Worm (Caenorhabditis elegans) whole organism, L4/young adult: Measurements from ENCODE around the gene ZC374.2.

Experiments
- W03F9.2 ChIP-seq: fragments of 150-350 bp; optimal IDR thresholded peaks from 2 replicates; lab custom pipeline; 2014; ENCODE audit warnings: missing biosample characterization, missing genetic modification characterization
- dao-5 ChIP-seq: sonication (generic microtip); optimal IDR thresholded peaks from 2 replicates; lab custom pipeline; 2016; ENCODE audit warnings: missing genotype, missing genetic modification characterization, moderate library complexity, missing compliant biosample characterization
- him-1 ChIP-seq: sonication (generic microtip); optimal IDR thresholded peaks from 2 replicates; lab custom pipeline; 2016; ENCODE audit warnings: missing genotype, missing genetic modification reagents, missing genetic modification characterization, missing compliant biosample characterization

ce11 chrX:9993100-9993499 is 54.1 kb downstream of the ZC374.2 start:
- TF ChIP-seq W03F9.2 (tag; lab: Kevin White, UChicago) = no peak
- no peak for TF ChIP-seq him-1
- TF ChIP-seq dao-5 (tag; lab: Kevin White, UChicago) = no peak
